Worm (Caenorhabditis elegans): Measurements from ENCODE around the gene acl-13.

DNA sequence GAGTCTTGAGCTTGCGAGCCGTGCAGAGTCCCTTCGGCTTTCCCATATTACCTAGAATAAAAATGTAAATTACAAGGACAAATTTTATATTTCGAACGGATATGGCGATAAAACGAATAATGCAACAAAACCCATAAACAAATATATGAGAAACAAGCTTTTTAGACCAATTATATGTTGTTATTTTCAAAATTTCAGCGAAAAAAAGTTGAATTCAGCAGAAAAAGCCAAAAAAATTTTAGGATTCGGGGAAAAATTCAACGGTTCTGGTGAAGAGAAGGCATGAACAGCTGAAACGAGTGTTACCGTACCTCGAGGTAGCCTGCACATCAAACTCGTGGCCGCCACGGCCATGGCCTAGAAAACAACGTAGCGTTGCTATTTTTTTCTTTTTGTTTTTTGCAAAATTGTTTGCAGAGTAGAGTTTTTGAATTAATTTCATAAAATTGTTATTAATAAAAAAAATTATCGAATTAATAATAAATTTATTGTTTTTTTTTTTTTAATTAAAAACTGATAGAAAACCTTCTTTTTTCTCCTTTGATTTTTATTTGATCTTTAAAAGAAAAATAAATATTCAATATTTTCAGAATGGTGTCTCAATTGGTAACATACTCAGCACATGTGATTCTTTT is 19.1 kb upstream of the acl-13 start, which contains the start of the genes rps-23 and dpm-3:
- TF ChIP-seq ama-1 (optimal IDR thresholded peaks at IDR 0.05) (no peak), scrt-1 (GFP tag; IDR thresholded peaks at IDR 0.05) (no peak), ceh-36 (tag; optimal IDR thresholded peaks at IDR 0.05) (peak; percentile 2), B0310.2 (tag; optimal IDR thresholded peaks at IDR 0.05) (peak; percentile 15)
